Worm (Caenorhabditis elegans) whole organism, early embryonic: ENCODE results near the gene math-33.

Experiments used
- B0310.2 ChIP-seq: sonication (generic microtip); optimal IDR thresholded peaks from 2 replicates; lab custom pipeline; 2016; ENCODE audit warnings: mild to moderate bottlenecking, missing genetic modification characterization, missing compliant biosample characterization
- F13C5.2 ChIP-seq: sonication (generic microtip); optimal IDR thresholded peaks from 2 replicates; lab custom pipeline; 2017; ENCODE audit warnings: mild to moderate bottlenecking, missing genetic modification characterization, inconsistent platforms, missing compliant biosample characterization
- aly-1 ChIP-seq: sonication (generic microtip); optimal IDR thresholded peaks from 2 replicates; lab custom pipeline; 2016; ENCODE audit warnings: missing genetic modification characterization, missing compliant biosample characterization
- ama-1 ChIP-seq: fragments of 150-350 bp; optimal IDR thresholded peaks from 2 replicates; lab custom pipeline; 2014
- ceh-13 ChIP-seq: fragments of 200-800 bp; sonication (Bioruptor generic); optimal IDR thresholded peaks from 2 replicates; lab custom pipeline; 2018; ENCODE audit warnings: mild to moderate bottlenecking, missing genetic modification characterization, missing compliant biosample characterization
- ceh-36 ChIP-seq: sonication (generic microtip); optimal IDR thresholded peaks from 2 replicates; lab custom pipeline; 2016; ENCODE audit warnings: missing genetic modification characterization, inconsistent platforms, missing compliant biosample characterization
- ets-7 ChIP-seq: sonication (generic microtip); optimal IDR thresholded peaks from 2 replicates; lab custom pipeline; 2016; ENCODE audit warnings: missing genotype, missing genetic modification characterization, missing compliant biosample characterization
- flt-1 ChIP-seq: fragments of 200-800 bp; sonication (Bioruptor generic); IDR thresholded peaks from 2 replicates; pipeline ENCODE4 v1.3.6; 2022; ENCODE audit warnings: missing genetic modification characterization, missing compliant biosample characterization
- hmbx-1 ChIP-seq: sonication (generic microtip); optimal IDR thresholded peaks from 2 replicates; lab custom pipeline; 2016; ENCODE audit warnings: mild to moderate bottlenecking, missing genetic modification characterization, missing compliant biosample characterization
- hmg-4 ChIP-seq: fragments of 200-800 bp; sonication (Bioruptor generic); optimal IDR thresholded peaks from 2 replicates; lab custom pipeline; 2018; ENCODE audit warnings: mild to moderate bottlenecking, missing genetic modification characterization, missing compliant biosample characterization
- hnd-1 ChIP-seq: sonication (generic microtip); optimal IDR thresholded peaks from 2 replicates; lab custom pipeline; 2016; ENCODE audit warnings: missing genetic modification characterization, missing compliant biosample characterization
- pes-1 ChIP-seq: fragments of 200-800 bp; sonication (Bioruptor generic); IDR thresholded peaks from 2 replicates; pipeline ENCODE4 v1.3.6; 2022; ENCODE audit warnings: missing genetic modification reagents, missing genetic modification characterization, missing compliant biosample characterization
- scrt-1 ChIP-seq: fragments of 200-800 bp; sonication (Bioruptor generic); IDR thresholded peaks from 2 replicates; pipeline ENCODE4 v1.3.6; 2022; ENCODE audit warnings: missing genetic modification characterization, missing compliant biosample characterization
- sea-1 ChIP-seq: fragments of 200-800 bp; sonication (Bioruptor generic); conservative IDR thresholded peaks from 2 replicates; pipeline ENCODE4 v1.3.6; 2022; ENCODE audit warnings: missing genetic modification characterization, missing compliant biosample characterization
- tbx-11 ChIP-seq: fragments of 200-800 bp; sonication (Bioruptor generic); IDR thresholded peaks from 2 replicates; pipeline ENCODE4 v1.3.6; 2022; ENCODE audit warnings: missing genetic modification characterization, missing compliant biosample characterization
- tbx-37 ChIP-seq: fragments of 200-800 bp; sonication (Bioruptor generic); conservative IDR thresholded peaks from 2 replicates; pipeline ENCODE4 v1.3.6; 2022; ENCODE audit warnings: missing genetic modification reagents, missing genetic modification characterization, missing compliant biosample characterization
- tra-4 ChIP-seq: sonication (generic microtip); optimal IDR thresholded peaks from 2 replicates; lab custom pipeline; 2017; ENCODE audit warnings: missing genetic modification characterization, missing compliant biosample characterization

math-33 gene

ce11 chrV:11140326-11140725 is 26.6 kb downstream of the math-33 start:
- no peak for TF ChIP-seq B0310.2 (tag; lab: Kevin White, UChicago)
- no peak for TF ChIP-seq flt-1
- no peak for TF ChIP-seq ama-1
- no peak for TF ChIP-seq sea-1 (GFP tag; lab: Robert Waterston, UW)
- TF ChIP-seq hmg-4 = no peak
- TF ChIP-seq hnd-1 = no peak
- TF ChIP-seq pes-1 (GFP tag; lab: Robert Waterston, UW) = no peak
- TF ChIP-seq tbx-11 (GFP tag; lab: Robert Waterston, UW) = no peak
- no peak for TF ChIP-seq ceh-13 (GFP tag; lab: Kevin White, UChicago)
- TF ChIP-seq F13C5.2 = no peak

ce11 chrV:11141179-11141578 is 27.5 kb downstream of the math-33 start, which contains the start of gene folt-1:
folt-1 (plus strand) TSS chrV:11141479.
- no peak for TF ChIP-seq ets-7 (tag; lab: Kevin White, UChicago)
- TF ChIP-seq tra-4 (tag; lab: Kevin White, UChicago) = no peak
- no peak for TF ChIP-seq ceh-13 (GFP tag; lab: Kevin White, UChicago)
- no peak for TF ChIP-seq pes-1 (GFP tag; lab: Robert Waterston, UW)
- no peak for TF ChIP-seq hmbx-1
- no peak for TF ChIP-seq tbx-37 (GFP tag; lab: Robert Waterston, UW)
- no peak for TF ChIP-seq B0310.2 (tag; lab: Kevin White, UChicago)
- no peak for TF ChIP-seq tbx-11 (GFP tag; lab: Robert Waterston, UW)
- TF ChIP-seq sea-1 (GFP tag; lab: Robert Waterston, UW) = no peak
- no peak for TF ChIP-seq hnd-1
- no peak for TF ChIP-seq ceh-36 (tag; lab: Kevin White, UChicago)
- TF ChIP-seq F13C5.2 = no peak
- TF ChIP-seq ama-1 = no peak
- TF ChIP-seq hmg-4 = no peak
- no peak for TF ChIP-seq scrt-1 (GFP tag; lab: Robert Waterston, UW)
- TF ChIP-seq aly-1 (tag; lab: Kevin White, UChicago) = no peak

ce11 chrV:11144694-11145093 is 31.0 kb downstream of the math-33 start, which contains the start of gene C06H2.7:
C06H2.7 (minus strand) TSS chrV:11144794.
- TF ChIP-seq tra-4 (tag; lab: Kevin White, UChicago) (no peak), scrt-1 (GFP tag; lab: Robert Waterston, UW) (no peak), tbx-37 (GFP tag; lab: Robert Waterston, UW) (no peak), flt-1 (no peak), aly-1 (tag; lab: Kevin White, UChicago) (no peak), ets-7 (tag; lab: Kevin White, UChicago) (no peak)

ce11 chrV:11146958-11147779 is 33.5 kb downstream of the math-33 start, which contains the start of the genes T19C4.24 and nlp-33:
T19C4.24 (minus strand) TSS chrV:11147008.
nlp-33 (plus strand) TSS chrV:11147346.
- TF ChIP-seq sea-1 (GFP tag; lab: Robert Waterston, UW) = no peak
- TF ChIP-seq ets-7 (tag; lab: Kevin White, UChicago) = no peak
- no peak for TF ChIP-seq ceh-36 (tag; lab: Kevin White, UChicago)
- TF ChIP-seq flt-1 = no peak
- no peak for TF ChIP-seq ceh-13 (GFP tag; lab: Kevin White, UChicago)
- TF ChIP-seq scrt-1 (GFP tag; lab: Robert Waterston, UW) = no peak
- TF ChIP-seq F13C5.2 = no peak
- TF ChIP-seq tbx-37 (GFP tag; lab: Robert Waterston, UW) = no peak
- TF ChIP-seq hnd-1 = no peak
- no peak for TF ChIP-seq hmg-4
- no peak for TF ChIP-seq tra-4 (tag; lab: Kevin White, UChicago)
- TF ChIP-seq hmbx-1 = no peak
- TF ChIP-seq aly-1 (tag; lab: Kevin White, UChicago) = no peak
- TF ChIP-seq tbx-11 (GFP tag; lab: Robert Waterston, UW) = no peak
- no peak for TF ChIP-seq pes-1 (GFP tag; lab: Robert Waterston, UW)
- no peak for TF ChIP-seq B0310.2 (tag; lab: Kevin White, UChicago)

ce11 chrV:11147780-11148144 is 34.1 kb downstream of the math-33 start:
- TF ChIP-seq F13C5.2 (no peak), tra-4 (tag; lab: Kevin White, UChicago) (no peak), ceh-13 (GFP tag; lab: Kevin White, UChicago) (no peak), sea-1 (GFP tag; lab: Robert Waterston, UW) (no peak), ets-7 (tag; lab: Kevin White, UChicago) (no peak), scrt-1 (GFP tag; lab: Robert Waterston, UW) (no peak), ceh-36 (tag; lab: Kevin White, UChicago) (no peak), tbx-11 (GFP tag; lab: Robert Waterston, UW) (no peak)

- TF ChIP-seq sea-1 (GFP tag; lab: Robert Waterston, UW) = no peak
- no peak for TF ChIP-seq tra-4 (tag; lab: Kevin White, UChicago)
- no peak for TF ChIP-seq ceh-13 (GFP tag; lab: Kevin White, UChicago)
- TF ChIP-seq hmg-4 = no peak
- no peak for TF ChIP-seq flt-1
- TF ChIP-seq hnd-1 = no peak
- no peak for TF ChIP-seq tbx-37 (GFP tag; lab: Robert Waterston, UW)
- TF ChIP-seq ceh-36 (tag; lab: Kevin White, UChicago) = no peak
- no peak for TF ChIP-seq ets-7 (tag; lab: Kevin White, UChicago)
- no peak for TF ChIP-seq scrt-1 (GFP tag; lab: Robert Waterston, UW)
- no peak for TF ChIP-seq ama-1
- TF ChIP-seq tbx-11 (GFP tag; lab: Robert Waterston, UW) = no peak
- no peak for TF ChIP-seq F13C5.2
- no peak for TF ChIP-seq pes-1 (GFP tag; lab: Robert Waterston, UW)
- no peak for TF ChIP-seq B0310.2 (tag; lab: Kevin White, UChicago)
- no peak for TF ChIP-seq aly-1 (tag; lab: Kevin White, UChicago)
- TF ChIP-seq hmbx-1 = no peak
Measured at ce11 chrV:11148971-11149370, 35.3 kb downstream of the math-33 start.

ce11 chrV:11149405-11149804 is 35.7 kb downstream of the math-33 start, which contains the start of gene T19C4.1:
T19C4.1 (plus strand) TSS chrV:11149705.
- TF ChIP-seq ama-1 = no peak
- TF ChIP-seq F13C5.2 = no peak
- no peak for TF ChIP-seq tbx-11 (GFP tag; lab: Robert Waterston, UW)
- TF ChIP-seq ceh-13 (GFP tag; lab: Kevin White, UChicago) = no peak
- TF ChIP-seq sea-1 (GFP tag; lab: Robert Waterston, UW) = no peak
- TF ChIP-seq hnd-1 = no peak
- no peak for TF ChIP-seq scrt-1 (GFP tag; lab: Robert Waterston, UW)
- no peak for TF ChIP-seq ceh-36 (tag; lab: Kevin White, UChicago)
- TF ChIP-seq pes-1 (GFP tag; lab: Robert Waterston, UW) = no peak
- no peak for TF ChIP-seq ets-7 (tag; lab: Kevin White, UChicago)
- no peak for TF ChIP-seq hmg-4
- TF ChIP-seq hmbx-1 = no peak
- no peak for TF ChIP-seq flt-1
- no peak for TF ChIP-seq tra-4 (tag; lab: Kevin White, UChicago)
- no peak for TF ChIP-seq B0310.2 (tag; lab: Kevin White, UChicago)
- TF ChIP-seq aly-1 (tag; lab: Kevin White, UChicago) = no peak
